Fruit fly (Drosophila melanogaster) whole organism, adult: ENCODE data around the gene CG42830.

ENCODE experiments used
- CG5204 ChIP-seq: fragments of 200-800 bp; sonication (Bioruptor generic); optimal IDR thresholded peaks from 2 replicates; lab custom pipeline; 2016; ENCODE audit warnings: missing biosample characterization, missing genetic modification characterization
- kay ChIP-seq: fragments of 200-800 bp; sonication (Bioruptor generic); peaks from one replicate; lab custom pipeline; 2016; ENCODE audit warnings: missing biosample characterization, missing genetic modification characterization, borderline replicate concordance

DNA sequence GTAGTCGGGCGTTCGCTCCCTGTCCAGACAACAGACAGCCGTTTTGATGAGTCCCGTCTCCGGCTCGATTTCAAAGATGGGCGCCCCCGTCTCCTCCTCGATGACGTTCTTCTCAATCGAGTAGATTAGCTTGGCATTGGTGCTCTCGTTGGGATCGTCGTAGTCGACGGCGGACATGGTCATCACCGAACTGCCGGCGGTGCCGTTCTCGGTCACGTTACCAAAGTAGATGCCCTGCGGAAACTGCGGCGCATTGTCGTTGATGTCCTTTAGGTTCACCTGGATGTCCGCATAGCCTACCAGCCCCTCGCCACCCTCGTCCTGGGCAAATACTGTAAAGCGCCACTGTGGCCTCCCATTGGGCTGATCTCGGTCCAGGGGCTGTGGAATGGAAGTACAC, 9.4 kb downstream of the CG42830 start:
- TF ChIP-seq kay (no peak), CG5204 (GFP tag; lab: Kevin White, UChicago) (no peak)
